Worm (Caenorhabditis elegans): Measurements from ENCODE around the gene gpdh-2.

ce11 chrIII:9854960-9855359, 4.0 kb downstream of the gpdh-2 start:
- no peak for TF ChIP-seq ZK546.5 (tag; optimal IDR thresholded peaks at IDR 0.05)
- no peak for TF ChIP-seq elt-2 (tag; optimal IDR thresholded peaks at IDR 0.05)
- no peak for TF ChIP-seq elt-1 (tag; optimal IDR thresholded peaks at IDR 0.05)
- TF ChIP-seq egl-27 (tag; optimal IDR thresholded peaks at IDR 0.05): no peak

Measured in whole organism, L3 larva.